Worm (Caenorhabditis elegans) whole organism, L4/young adult: ENCODE results near the gene ZK470.2.

Source experiments
- W03F9.2 ChIP-seq: fragments of 150-350 bp; optimal IDR thresholded peaks from 2 replicates; lab custom pipeline; 2014; ENCODE audit warnings: missing biosample characterization, missing genetic modification characterization
- dao-5 ChIP-seq: sonication (generic microtip); optimal IDR thresholded peaks from 2 replicates; lab custom pipeline; 2016; ENCODE audit warnings: missing genotype, missing genetic modification characterization, moderate library complexity, missing compliant biosample characterization
- him-1 ChIP-seq: sonication (generic microtip); optimal IDR thresholded peaks from 2 replicates; lab custom pipeline; 2016; ENCODE audit warnings: missing genotype, missing genetic modification reagents, missing genetic modification characterization, missing compliant biosample characterization

DNA sequence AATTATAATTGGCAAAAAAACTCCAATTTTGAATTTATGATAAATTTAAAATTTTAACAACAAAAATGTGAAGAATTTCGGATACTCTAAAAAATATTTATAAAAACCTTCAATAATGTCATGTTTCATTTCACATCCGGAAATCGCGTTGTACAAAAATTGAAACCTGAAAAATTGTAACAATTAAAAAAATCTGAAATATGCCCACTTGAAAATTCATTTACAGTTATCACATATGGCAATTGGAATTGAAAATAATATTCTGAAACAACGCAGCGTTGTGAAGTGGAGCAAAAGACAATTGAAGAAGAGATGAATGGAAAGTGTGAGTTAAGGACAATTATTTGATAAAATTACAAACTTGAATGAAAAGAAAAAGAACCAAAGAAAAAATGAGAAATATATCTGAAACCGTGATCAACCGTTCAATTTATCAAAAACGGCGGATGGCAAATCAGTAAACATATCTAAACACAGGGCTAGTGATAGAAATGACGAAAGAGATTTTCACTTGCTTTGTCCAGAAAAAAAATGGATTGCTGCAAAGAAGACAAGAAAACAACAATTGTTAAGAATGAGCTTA lies 13.6 kb downstream of the ZK470.2 start:
- TF ChIP-seq dao-5 (no peak), him-1 (no peak), W03F9.2 (tag; lab: Kevin White, UChicago) (no peak)
